Fruit fly (Drosophila melanogaster) whole organism, adult: ENCODE data around the gene IntS14.

Source experiments
- CG12768 ChIP-seq: fragments of 200-800 bp; sonication (Bioruptor generic); optimal IDR thresholded peaks from 2 replicates; lab custom pipeline; 2017; ENCODE audit warnings: missing biosample characterization, missing genetic modification characterization, mild to moderate bottlenecking, moderate library complexity, missing genetic modification reagents
- CG14711 ChIP-seq: fragments of 200-800 bp; sonication (Bioruptor generic); optimal IDR thresholded peaks from 2 replicates; lab custom pipeline; 2018; ENCODE audit warnings: missing biosample characterization, mild to moderate bottlenecking, missing genetic modification characterization, moderate library complexity
- CG7045 ChIP-seq: fragments of 200-800 bp; sonication (Bioruptor generic); optimal IDR thresholded peaks from 2 replicates; lab custom pipeline; 2017; ENCODE audit warnings: missing biosample characterization, mild to moderate bottlenecking, missing genetic modification characterization
- CG7101 ChIP-seq: fragments of 200-800 bp; sonication (Bioruptor generic); optimal IDR thresholded peaks from 2 replicates; lab custom pipeline; 2018; ENCODE audit warnings: missing biosample characterization, mild to moderate bottlenecking, missing genetic modification characterization, moderate library complexity
- Clk ChIP-seq: fragments of 200-800 bp; sonication (Bioruptor generic); optimal IDR thresholded peaks from 2 replicates; lab custom pipeline; 2017; ENCODE audit warnings: missing biosample characterization, missing genetic modification characterization
- Hr96 ChIP-seq: fragments of 200-800 bp; sonication (Bioruptor generic); optimal IDR thresholded peaks from 2 replicates; lab custom pipeline; 2016; ENCODE audit warnings: missing biosample characterization, missing genetic modification characterization
- cnc ChIP-seq, 2 experiments: fragments of >200 bp; optimal IDR thresholded peaks; 2 replicates each; lab custom pipeline; 2017
- kay ChIP-seq: fragments of 200-800 bp; sonication (Bioruptor generic); peaks from one replicate; lab custom pipeline; 2016; ENCODE audit warnings: missing biosample characterization, missing genetic modification characterization, borderline replicate concordance

dm6 chr2L:1211528-1211927, 47.3 kb downstream of the IntS14 start:
- no peak for TF ChIP-seq CG14711 (tag; lab: Kevin White, UChicago)
- no peak for TF ChIP-seq kay (GFP tag; lab: Kevin White, UChicago)
- TF ChIP-seq CG7101 (tag; lab: Kevin White, UChicago) = no peak
- TF ChIP-seq Hr96 (GFP tag; lab: Kevin White, UChicago) = no peak
- TF ChIP-seq Clk (GFP tag; lab: Kevin White, UChicago) = no peak
- no peak for TF ChIP-seq cnc (optimal IDR thresholded peaks at IDR 0.05; lab: Kevin White, UChicago)
- no peak for TF ChIP-seq CG12768 (GFP tag; lab: Kevin White, UChicago)
- TF ChIP-seq CG7045 (GFP tag; lab: Kevin White, UChicago) = no peak
